Fruit fly (Drosophila melanogaster) whole organism, embryonic: ENCODE data around the gene CG7810.

Experiments used
- CG10979 ChIP-seq: fragments of 200-800 bp; sonication (Bioruptor generic); optimal IDR thresholded peaks from 2 replicates; lab custom pipeline; 2018; ENCODE audit warnings: missing biosample characterization, mild to moderate bottlenecking, missing genetic modification characterization, moderate library complexity
- CG11504 ChIP-seq: fragments of 200-800 bp; sonication (Bioruptor generic); optimal IDR thresholded peaks from 3 replicates; lab custom pipeline; 2019; ENCODE audit warnings: missing biosample characterization, mild to moderate bottlenecking, missing genetic modification characterization, moderate library complexity
- CG12236 ChIP-seq: fragments of 200-800 bp; sonication (Bioruptor generic); optimal IDR thresholded peaks from 2 replicates; lab custom pipeline; 2016; ENCODE audit warnings: missing biosample characterization, missing genetic modification characterization
- CG12659 ChIP-seq: fragments of 200-800 bp; sonication (Bioruptor generic); optimal IDR thresholded peaks from 3 replicates; lab custom pipeline; 2017; ENCODE audit warnings: mild to moderate bottlenecking, missing biosample characterization, missing genetic modification reagents, missing genetic modification characterization
- CG13775 ChIP-seq: fragments of 200-800 bp; sonication (Bioruptor generic); optimal IDR thresholded peaks from 3 replicates; lab custom pipeline; 2017; ENCODE audit warnings: missing biosample characterization, mild to moderate bottlenecking, missing genetic modification characterization
- CG15269 ChIP-seq: fragments of 200-800 bp; sonication (Bioruptor generic); optimal IDR thresholded peaks from 2 replicates; lab custom pipeline; 2018; ENCODE audit warnings: missing biosample characterization, mild to moderate bottlenecking, missing genetic modification characterization, moderate library complexity
- CG17385 ChIP-seq: fragments of 200-800 bp; sonication (Bioruptor generic); optimal IDR thresholded peaks from 3 replicates; lab custom pipeline; 2018; ENCODE audit warnings: missing biosample characterization, mild to moderate bottlenecking, missing genetic modification characterization
- CG18011 ChIP-seq: fragments of 200-800 bp; sonication (Bioruptor generic); optimal IDR thresholded peaks from 2 replicates; lab custom pipeline; 2017; ENCODE audit warnings: missing biosample characterization, missing genetic modification characterization, mild to moderate bottlenecking, moderate library complexity, missing genotype
- CG18262 ChIP-seq: fragments of 200-800 bp; optimal IDR thresholded peaks from 3 replicates; lab custom pipeline; 2019; ENCODE audit warnings: missing biosample characterization, mild to moderate bottlenecking, missing genetic modification characterization, moderate library complexity
- CG2129 ChIP-seq: fragments of 200-800 bp; sonication (Bioruptor generic); IDR thresholded peaks from 2 replicates; pipeline ENCODE4 v1.3.6; 2022; ENCODE audit warnings: missing biosample characterization, missing genetic modification characterization; ENCODE audit not compliant: partially characterized antibody
- CG2199 ChIP-seq: fragments of 200-800 bp; sonication (Bioruptor generic); IDR thresholded peaks from 3 replicates; pipeline ENCODE4 v1.3.6; 2022; ENCODE audit warnings: missing biosample characterization, missing genetic modification characterization
- CG2202 ChIP-seq: fragments of 200-800 bp; sonication (Bioruptor generic); optimal IDR thresholded peaks from 2 replicates; lab custom pipeline; 2018; ENCODE audit warnings: missing biosample characterization, mild to moderate bottlenecking, missing genetic modification characterization
- CG2712 ChIP-seq: fragments of 200-800 bp; optimal IDR thresholded peaks from 3 replicates; lab custom pipeline; 2019; ENCODE audit warnings: missing biosample characterization, mild to moderate bottlenecking, missing genetic modification characterization, moderate library complexity
- CG30403 ChIP-seq: fragments of 200-800 bp; sonication (Bioruptor generic); optimal IDR thresholded peaks from 3 replicates; lab custom pipeline; 2016; ENCODE audit warnings: missing biosample characterization, missing genetic modification characterization
- CG31365 ChIP-seq: fragments of 200-800 bp; sonication (Bioruptor generic); optimal IDR thresholded peaks from 2 replicates; lab custom pipeline; 2018; ENCODE audit warnings: missing biosample characterization, mild to moderate bottlenecking, missing genetic modification characterization
- CG31441 ChIP-seq: fragments of 200-800 bp; sonication (Bioruptor generic); IDR thresholded peaks from 2 replicates; pipeline ENCODE4 v1.3.6; 2022; ENCODE audit warnings: missing biosample characterization, missing genetic modification characterization
- CG34422 ChIP-seq: fragments of 200-800 bp; sonication (Bioruptor generic); IDR thresholded peaks from 3 replicates; pipeline ENCODE4 v1.3.6; 2022; ENCODE audit warnings: missing biosample characterization, missing genetic modification characterization
- CG3995 ChIP-seq: fragments of 200-800 bp; sonication (Bioruptor generic); optimal IDR thresholded peaks from 3 replicates; lab custom pipeline; 2016; ENCODE audit warnings: missing biosample characterization, missing genetic modification characterization
- CG6689 ChIP-seq: fragments of 200-800 bp; sonication (Bioruptor generic); IDR thresholded peaks from 2 replicates; pipeline ENCODE4 v1.3.6; 2022; ENCODE audit warnings: missing biosample characterization, missing genetic modification characterization
- CG8281 ChIP-seq: fragments of 200-800 bp; sonication (Bioruptor generic); optimal IDR thresholded peaks from 2 replicates; lab custom pipeline; 2018; ENCODE audit warnings: missing biosample characterization, mild to moderate bottlenecking, missing genetic modification characterization, moderate library complexity
- CG8944 ChIP-seq: fragments of 200-800 bp; sonication (Bioruptor generic); optimal IDR thresholded peaks from 3 replicates; lab custom pipeline; 2016; ENCODE audit warnings: missing biosample characterization, missing genetic modification characterization
- CG9817 ChIP-seq: fragments of 200-800 bp; sonication (Bioruptor generic); optimal IDR thresholded peaks from 2 replicates; lab custom pipeline; 2018; ENCODE audit warnings: missing biosample characterization, mild to moderate bottlenecking, missing genetic modification characterization, moderate library complexity
- Camta ChIP-seq: fragments of 200-800 bp; sonication (Bioruptor generic); optimal IDR thresholded peaks from 2 replicates; lab custom pipeline; 2016; ENCODE audit warnings: missing biosample characterization, missing genetic modification characterization
- D ChIP-seq, 2 experiments: fragments of 200-800 bp in 1 of 2; fragments of >200 bp in 1 of 2; sonication (Bioruptor generic) in 1 of 2; optimal IDR thresholded peaks; 2 replicates in 1 of 2; 3 replicates in 1 of 2; lab custom pipeline; 2017; ENCODE audit warnings: mild to moderate bottlenecking in 1 of 2, missing biosample characterization in 1 of 2, missing genetic modification characterization in 1 of 2, missing genetic modification reagents in 1 of 2
- Gug ChIP-seq: fragments of 200-800 bp; sonication (Bioruptor generic); IDR thresholded peaks from 4 replicates; pipeline ENCODE4 v1.3.6; 2022; ENCODE audit warnings: missing biosample characterization, missing genetic modification characterization
- Lpt ChIP-seq: fragments of >200 bp; optimal IDR thresholded peaks from 2 replicates; lab custom pipeline; 2018; ENCODE audit warnings: missing biosample characterization, missing genetic modification characterization
- Max ChIP-seq: fragments of 200-800 bp; sonication (Bioruptor generic); optimal IDR thresholded peaks from 2 replicates; lab custom pipeline; 2016; ENCODE audit warnings: missing biosample characterization, mild to moderate bottlenecking, missing genetic modification characterization
- Meics ChIP-seq: fragments of 200-800 bp; sonication (Bioruptor generic); optimal IDR thresholded peaks from 2 replicates; lab custom pipeline; 2017; ENCODE audit warnings: missing biosample characterization, mild to moderate bottlenecking, missing genetic modification characterization
- Oli ChIP-seq: fragments of 200-800 bp; sonication (Bioruptor generic); optimal IDR thresholded peaks from 2 replicates; lab custom pipeline; 2018; ENCODE audit warnings: missing biosample characterization, mild to moderate bottlenecking, missing genetic modification characterization, moderate library complexity
- Sry-δ ChIP-seq: fragments of 200-800 bp; sonication (Bioruptor generic); optimal IDR thresholded peaks from 2 replicates; lab custom pipeline; 2016; ENCODE audit warnings: missing biosample characterization, missing genetic modification characterization
- Xbp1 ChIP-seq: fragments of 200-800 bp; sonication (Bioruptor generic); optimal IDR thresholded peaks from 3 replicates; lab custom pipeline; 2016; ENCODE audit warnings: missing biosample characterization, mild to moderate bottlenecking, missing genetic modification characterization
- al ChIP-seq: fragments of 200-800 bp; sonication (Bioruptor generic); IDR thresholded peaks from 2 replicates; pipeline ENCODE4 v1.3.6; 2022; ENCODE audit warnings: missing biosample characterization, missing genetic modification characterization
- crp ChIP-seq, 2 experiments: fragments of 200-800 bp; sonication (Bioruptor generic); optimal IDR thresholded peaks; 2 replicates in 1 of 2; 3 replicates in 1 of 2; lab custom pipeline; 2017; ENCODE audit warnings: missing biosample characterization in 2 of 2, missing genetic modification characterization in 2 of 2, mild to moderate bottlenecking in 1 of 2, moderate library complexity in 1 of 2
- disco-r ChIP-seq: fragments of 200-800 bp; sonication (Bioruptor generic); optimal IDR thresholded peaks from 2 replicates; lab custom pipeline; 2016; ENCODE audit warnings: missing biosample characterization, missing genetic modification characterization
- dmrt99B ChIP-seq: fragments of 200-800 bp; sonication (Bioruptor generic); optimal IDR thresholded peaks from 2 replicates; lab custom pipeline; 2018; ENCODE audit warnings: missing biosample characterization, mild to moderate bottlenecking, missing genetic modification characterization, moderate library complexity
- dysf ChIP-seq: fragments of 200-800 bp; sonication (Bioruptor generic); IDR thresholded peaks from 3 replicates; pipeline ENCODE4 v1.3.6; 2022; ENCODE audit warnings: missing biosample characterization, missing genetic modification characterization
- gsb-n ChIP-seq: fragments of 200-800 bp; sonication (Bioruptor generic); optimal IDR thresholded peaks from 3 replicates; lab custom pipeline; 2018; ENCODE audit warnings: missing biosample characterization, mild to moderate bottlenecking, missing genetic modification characterization
- lab ChIP-seq: fragments of 200-800 bp; sonication (Bioruptor generic); optimal IDR thresholded peaks from 3 replicates; lab custom pipeline; 2017; ENCODE audit warnings: missing biosample characterization, missing genetic modification characterization, mild to moderate bottlenecking, moderate library complexity, missing genetic modification reagents
- lola ChIP-seq, 3 experiments: fragments of >200 bp in 2 of 3; fragments of 200-800 bp in 1 of 3; sonication (Bioruptor generic) in 1 of 3; optimal IDR thresholded peaks; 2 replicates each; lab custom pipeline; 2017 to 2019; ENCODE audit warnings: missing biosample characterization in 3 of 3, missing genetic modification characterization in 3 of 3, mild to moderate bottlenecking in 1 of 3, moderate library complexity in 1 of 3
- p53 ChIP-seq: fragments of 200-800 bp; sonication (Bioruptor generic); optimal IDR thresholded peaks from 2 replicates; lab custom pipeline; 2016; ENCODE audit warnings: missing biosample characterization, missing genetic modification characterization
- phol ChIP-seq: fragments of 200-800 bp; sonication (Bioruptor generic); optimal IDR thresholded peaks from 3 replicates; lab custom pipeline; 2018; ENCODE audit warnings: missing biosample characterization, mild to moderate bottlenecking, missing genetic modification characterization, moderate library complexity
- pnt ChIP-seq: fragments of 200-800 bp; sonication (Bioruptor generic); optimal IDR thresholded peaks from 3 replicates; lab custom pipeline; 2016; ENCODE audit warnings: missing biosample characterization, missing genetic modification characterization
- sc ChIP-seq, 3 experiments: fragments of >200 bp in 2 of 3; fragments of 200-800 bp in 1 of 3; sonication (Bioruptor generic) in 1 of 3; optimal IDR thresholded peaks; 2 replicates in 2 of 3; 3 replicates in 1 of 3; lab custom pipeline; 2017; ENCODE audit warnings: mild to moderate bottlenecking in 1 of 3, missing biosample characterization in 1 of 3, missing genetic modification characterization in 1 of 3, missing genetic modification reagents in 1 of 3
- sim ChIP-seq: fragments of 200-800 bp; sonication (Bioruptor generic); IDR thresholded peaks from 2 replicates; pipeline ENCODE4 v1.3.6; 2022; ENCODE audit warnings: missing biosample characterization, missing genetic modification characterization
- sisA ChIP-seq: fragments of 200-800 bp; sonication (Bioruptor generic); IDR thresholded peaks from 2 replicates; pipeline ENCODE4 v1.3.6; 2022; ENCODE audit warnings: missing biosample characterization, missing genetic modification characterization
- trem ChIP-seq: fragments of 200-800 bp; optimal IDR thresholded peaks from 3 replicates; lab custom pipeline; 2019; ENCODE audit warnings: missing biosample characterization, mild to moderate bottlenecking, missing genetic modification characterization, moderate library complexity
- wek ChIP-seq: fragments of 200-800 bp; sonication (Bioruptor generic); optimal IDR thresholded peaks from 3 replicates; lab custom pipeline; 2018; ENCODE audit warnings: missing biosample characterization, mild to moderate bottlenecking, missing genetic modification characterization, moderate library complexity
- zen2 ChIP-seq: fragments of 200-800 bp; sonication (Bioruptor generic); IDR thresholded peaks from 3 replicates; pipeline ENCODE4 v1.3.6; 2022; ENCODE audit warnings: missing biosample characterization, missing genetic modification characterization; ENCODE audit not compliant: partially characterized antibody

Gene CG7810

dm6 chr2L:8290653-8291233 is 20.3 kb downstream of the CG7810 start (continued):
- no peak for TF ChIP-seq CG18011 (GFP tag; lab: Kevin White, UChicago)
- TF ChIP-seq CG13775 (GFP tag; lab: Kevin White, UChicago), result peak; percentile 28
- TF ChIP-seq CG2129 (GFP tag; lab: Robert Waterston, UW), result no peak
- peak; percentile 15 for TF ChIP-seq Xbp1 (GFP tag; lab: Kevin White, UChicago)
- TF ChIP-seq CG8944, result no peak
- no peak for TF ChIP-seq CG15269 (tag; lab: Kevin White, UChicago)
- TF ChIP-seq CG18262 (tag; lab: Kevin White, UChicago), result peak; percentile 26
- TF ChIP-seq sisA (GFP tag; lab: Robert Waterston, UW), result peak; percentile 57; the same call in 1 of the 2 replicates
- TF ChIP-seq pnt (GFP tag; lab: Kevin White, UChicago), result peak; percentile 28
- TF ChIP-seq Max (GFP tag; lab: Kevin White, UChicago), result no peak
- TF ChIP-seq dmrt99B (tag; lab: Kevin White, UChicago), result peak; percentile 39
- peak in 1 of 3 experiments; percentile 12 for TF ChIP-seq lola (GFP tag; optimal IDR thresholded peaks at IDR 0.05; lab: Kevin White, UChicago)
- TF ChIP-seq CG11504, result peak; percentile 42
- TF ChIP-seq wek (GFP tag; lab: Kevin White, UChicago), result no peak
- TF ChIP-seq Camta (GFP tag; lab: Kevin White, UChicago), result no peak
- TF ChIP-seq lab (GFP tag; lab: Kevin White, UChicago), result peak; percentile 27
- TF ChIP-seq CG31441 (GFP tag; lab: Robert Waterston, UW), result 0 out of 2 replicates have a peak, but pooled peaks have one; percentile 32
- no peak for TF ChIP-seq CG31365 (tag; lab: Kevin White, UChicago)
- 0 out of 3 replicates have a peak, but pooled peaks have one; percentile 43 for TF ChIP-seq CG34422 (GFP tag; lab: Robert Waterston, UW)
- peak; percentile 10 for TF ChIP-seq Oli (tag; lab: Kevin White, UChicago)
- 0 out of 3 replicates have a peak, but pooled peaks have one; percentile 62 for TF ChIP-seq CG2199 (GFP tag; lab: Robert Waterston, UW)
- TF ChIP-seq Meics (GFP tag; lab: Kevin White, UChicago), result no peak
- no peak for TF ChIP-seq CG12236 (GFP tag; lab: Kevin White, UChicago)
- peak; percentile 41; the same call in 1 of the 2 replicates for TF ChIP-seq CG6689 (GFP tag; lab: Robert Waterston, UW)
- TF ChIP-seq CG2712 (tag; lab: Kevin White, UChicago), result peak; percentile 37
- TF ChIP-seq Lpt (GFP tag; lab: Kevin White, UChicago), result no peak
- peak; percentile 27 for TF ChIP-seq phol (tag; lab: Kevin White, UChicago)
- peak; percentile 39 for TF ChIP-seq CG10979 (tag; lab: Kevin White, UChicago)
- no peak for TF ChIP-seq crp (GFP tag; optimal IDR thresholded peaks at IDR 0.05; lab: Kevin White, UChicago)
- no peak for TF ChIP-seq trem (tag; lab: Kevin White, UChicago)
- no peak for TF ChIP-seq CG8281 (tag; lab: Kevin White, UChicago)
- no peak for TF ChIP-seq sim (GFP tag; lab: Robert Waterston, UW)
- no peak for TF ChIP-seq sc (optimal IDR thresholded peaks at IDR 0.05; lab: Kevin White, UChicago)
- no peak for TF ChIP-seq sc (GFP tag; optimal IDR thresholded peaks at IDR 0.05; lab: Kevin White, UChicago)
- TF ChIP-seq Gug (GFP tag; lab: Robert Waterston, UW), result 0 out of 4 replicates have a peak, but pooled peaks have one; percentile 29
- TF ChIP-seq CG30403, result no peak
- TF ChIP-seq zen2 (GFP tag; lab: Robert Waterston, UW), result no peak
- no peak for TF ChIP-seq CG3995 (GFP tag; lab: Kevin White, UChicago)
- TF ChIP-seq disco-r (GFP tag; lab: Kevin White, UChicago), result no peak
- TF ChIP-seq gsb-n (tag; lab: Kevin White, UChicago), result no peak
- no peak for TF ChIP-seq D (optimal IDR thresholded peaks at IDR 0.05; lab: Kevin White, UChicago)
- TF ChIP-seq D (GFP tag; optimal IDR thresholded peaks at IDR 0.05; lab: Kevin White, UChicago), result peak; percentile 5
- TF ChIP-seq CG17385 (GFP tag; lab: Kevin White, UChicago), result peak; percentile 15
- TF ChIP-seq CG12659 (GFP tag; lab: Kevin White, UChicago), result no peak
- TF ChIP-seq p53 (GFP tag; lab: Kevin White, UChicago), result no peak
- no peak for TF ChIP-seq al (GFP tag; lab: Robert Waterston, UW)
- no peak for TF ChIP-seq Sry-δ (GFP tag; lab: Kevin White, UChicago)
- no peak for TF ChIP-seq CG9817
- no peak for TF ChIP-seq CG2202
- TF ChIP-seq dysf (GFP tag; lab: Robert Waterston, UW), result 0 out of 3 replicates have a peak, but pooled peaks have one; percentile 45
